Fruit fly (Drosophila melanogaster): ENCODE results near the gene CG10286.

CG10286 gene

dm6 chr3R:6352893-6353623, 15.7 kb upstream of the CG10286 start:
- TF ChIP-seq CTCF (optimal IDR thresholded peaks at IDR 0.05) (no peak), CG8478 (optimal IDR thresholded peaks at IDR 0.05) (no peak)

dm6 chr3R:6353624-6354352, 15.0 kb upstream of the CG10286 start:
- TF ChIP-seq CG8478 (optimal IDR thresholded peaks at IDR 0.05) (no peak), CTCF (optimal IDR thresholded peaks at IDR 0.05) (no peak)

- TF ChIP-seq CG8478 (optimal IDR thresholded peaks at IDR 0.05) = no peak
- no peak for TF ChIP-seq CTCF (optimal IDR thresholded peaks at IDR 0.05)
Measured at dm6 chr3R:6354408-6354807, 14.4 kb upstream of the CG10286 start.

dm6 chr3R:6368100-6368499, 665 bp upstream of the CG10286 start, which contains the start of gene CG42724:
Gene CG42724 (minus strand): TSS chr3R:6368288.
- TF ChIP-seq CTCF (optimal IDR thresholded peaks at IDR 0.05) = peak in 1 of 2 experiments; percentile 9
- no peak for TF ChIP-seq CG8478 (optimal IDR thresholded peaks at IDR 0.05)

- TF ChIP-seq CG8478 (optimal IDR thresholded peaks at IDR 0.05) = no peak
- TF ChIP-seq CTCF (optimal IDR thresholded peaks at IDR 0.05) = no peak
Measured at dm6 chr3R:6373512-6374306, 4.9 kb downstream of the CG10286 start.

dm6 chr3R:6374307-6374574, 5.5 kb downstream of the CG10286 start, which contains the start of gene CG42564:
Gene CG42564 (plus strand): TSS chr3R:6374475.
- TF ChIP-seq CG8478 (optimal IDR thresholded peaks at IDR 0.05) (no peak), CTCF (optimal IDR thresholded peaks at IDR 0.05) (no peak)

- no peak for TF ChIP-seq CG8478 (optimal IDR thresholded peaks at IDR 0.05)
- no peak for TF ChIP-seq CTCF (optimal IDR thresholded peaks at IDR 0.05)
Measured at dm6 chr3R:6375944-6376343, 7.2 kb downstream of the CG10286 start, which contains the start of gene CRAT. Gene CRAT (minus strand): TSS chr3R:6376044.

- no peak for TF ChIP-seq CTCF (optimal IDR thresholded peaks at IDR 0.05)
- no peak for TF ChIP-seq CG8478 (optimal IDR thresholded peaks at IDR 0.05)
Measured at dm6 chr3R:6377497-6377896, 8.7 kb downstream of the CG10286 start, which contains the start of gene CG42537. Gene CG42537 (plus strand): TSS chr3R:6377797.

- TF ChIP-seq CG8478 (optimal IDR thresholded peaks at IDR 0.05) = no peak
Measured at dm6 chr3R:6380129-6380528, 11.4 kb downstream of the CG10286 start, which contains the start of the genes CG1024 and TfIIFalpha. Gene CG1024 (minus strand): TSS chr3R:6380328. Gene TfIIFalpha (plus strand): TSS chr3R:6380467.

dm6 chr3R:6381784-6382183, 13.0 kb downstream of the CG10286 start:
- TF ChIP-seq CG8478 (optimal IDR thresholded peaks at IDR 0.05) (no peak), CTCF (optimal IDR thresholded peaks at IDR 0.05) (no peak)

dm6 chr3R:6382733-6383465, 14.1 kb downstream of the CG10286 start, which contains the start of gene gzl:
Gene gzl (plus strand): TSS chr3R:6382914.
- TF ChIP-seq CG8478 (optimal IDR thresholded peaks at IDR 0.05) = no peak
- TF ChIP-seq CTCF (optimal IDR thresholded peaks at IDR 0.05) = no peak

dm6 chr3R:6383466-6383769, 14.7 kb downstream of the CG10286 start:
- TF ChIP-seq CTCF (optimal IDR thresholded peaks at IDR 0.05) (no peak), CG8478 (optimal IDR thresholded peaks at IDR 0.05) (no peak)

- TF ChIP-seq CG8478 (optimal IDR thresholded peaks at IDR 0.05) (no peak), CTCF (optimal IDR thresholded peaks at IDR 0.05) (no peak)
Measured at dm6 chr3R:6388414-6388830, 19.7 kb downstream of the CG10286 start.

dm6 chr3R:6393515-6394246, 24.9 kb downstream of the CG10286 start:
- TF ChIP-seq CG8478 (optimal IDR thresholded peaks at IDR 0.05) (no peak), CTCF (optimal IDR thresholded peaks at IDR 0.05) (no peak)
